Fruit fly (Drosophila melanogaster): ENCODE data around the gene Tango4.

The Tango4 gene

dm6 chrX:12006678-12007441 is 14.0 kb upstream of the Tango4 start, which contains the start of gene CG1806 (continued):
- TF ChIP-seq CG2678 (tag; optimal IDR thresholded peaks at IDR 0.05), result peak; percentile 6
- 0 out of 2 replicates have a peak, but pooled peaks have one; percentile 21 for TF ChIP-seq inv (GFP tag; IDR thresholded peaks at IDR 0.05; ENCODE audit: partially characterized antibody)
- peak; percentile 88 for TF ChIP-seq CG12769 (tag; optimal IDR thresholded peaks at IDR 0.05)
- TF ChIP-seq Drgx (GFP tag; IDR thresholded peaks at IDR 0.05), result peak; percentile 64
- peak; percentile 27 for TF ChIP-seq CG13287 (GFP tag; IDR thresholded peaks at IDR 0.05; ENCODE audit: partially characterized antibody)
- TF ChIP-seq nom (GFP tag; optimal IDR thresholded peaks at IDR 0.05), result peak; percentile 82
- TF ChIP-seq Hr39 (optimal IDR thresholded peaks at IDR 0.05), result no peak
- no peak for TF ChIP-seq gsb-n (tag; optimal IDR thresholded peaks at IDR 0.05)
- TF ChIP-seq Dll (GFP tag; IDR thresholded peaks at IDR 0.05; ENCODE audit: partially characterized antibody), result 0 out of 4 replicates have a peak, but pooled peaks have one; percentile 51
- no peak for TF ChIP-seq CG10366 (GFP tag; IDR thresholded peaks at IDR 0.05)
- TF ChIP-seq CG8359 (GFP tag; optimal IDR thresholded peaks at IDR 0.05; ENCODE audit: borderline replicate concordance), result no peak
- TF ChIP-seq pan (optimal IDR thresholded peaks at IDR 0.05), result no peak
- peak in 1 of 2 experiments; percentile 18 for TF ChIP-seq pan (GFP tag; optimal IDR thresholded peaks at IDR 0.05 in 1 of 2, IDR thresholded peaks at IDR 0.05 in 1 of 2)
- TF ChIP-seq mirr (GFP tag; optimal IDR thresholded peaks at IDR 0.05), result peak; percentile 8
- no peak for TF ChIP-seq scrt (GFP tag; optimal IDR thresholded peaks at IDR 0.05)
- peak; percentile 18 for TF ChIP-seq kni (GFP tag; optimal IDR thresholded peaks at IDR 0.05)
- TF ChIP-seq BEAF-32 (GFP tag; optimal IDR thresholded peaks at IDR 0.05), result no peak
- TF ChIP-seq Max (GFP tag; optimal IDR thresholded peaks at IDR 0.05), result no peak
- no peak for TF ChIP-seq da (GFP tag; optimal IDR thresholded peaks at IDR 0.05)
- no peak for TF ChIP-seq CG4360 (GFP tag; IDR thresholded peaks at IDR 0.05)
- TF ChIP-seq CG3847 (GFP tag; IDR thresholded peaks at IDR 0.05), result no peak
- TF ChIP-seq chinmo (GFP tag; IDR thresholded peaks at IDR 0.05; ENCODE audit: partially characterized antibody), result 0 out of 4 replicates have a peak, but pooled peaks have one; percentile 54
- no peak for TF ChIP-seq CG17802 (tag; optimal IDR thresholded peaks at IDR 0.05)
- TF ChIP-seq CG5245 (GFP tag; optimal IDR thresholded peaks at IDR 0.05), result no peak
- TF ChIP-seq B-H1 (GFP tag; IDR thresholded peaks at IDR 0.05), result no peak
- no peak for TF ChIP-seq Abd-B (GFP tag; optimal IDR thresholded peaks at IDR 0.05)
- TF ChIP-seq chm (GFP tag; IDR thresholded peaks at IDR 0.05), result peak; percentile 18; the same call in 1 of the 2 replicates
- no peak for TF ChIP-seq Optix (GFP tag; IDR thresholded peaks at IDR 0.05)
- no peak for TF ChIP-seq CG3281 (GFP tag; optimal IDR thresholded peaks at IDR 0.05)
- TF ChIP-seq CG10654 (GFP tag; optimal IDR thresholded peaks at IDR 0.05), result no peak
- no peak for TF ChIP-seq ewg (GFP tag; optimal IDR thresholded peaks at IDR 0.05)
- TF ChIP-seq wdn (GFP tag; IDR thresholded peaks at IDR 0.05), result peak; percentile 30; the same call in 1 of the 2 replicates
- 0 out of 2 replicates have a peak, but pooled peaks have one; percentile 33 for TF ChIP-seq sna (GFP tag; IDR thresholded peaks at IDR 0.05; ENCODE audit: partially characterized antibody)
- no peak for TF ChIP-seq Oli (tag; optimal IDR thresholded peaks at IDR 0.05)
- no peak for TF ChIP-seq Vsx1 (GFP tag; optimal IDR thresholded peaks at IDR 0.05)
- no peak for TF ChIP-seq TFAM (GFP tag; optimal IDR thresholded peaks at IDR 0.05)
- no peak for TF ChIP-seq Nf-YA (GFP tag; IDR thresholded peaks at IDR 0.05)
- TF ChIP-seq tll (GFP tag; optimal IDR thresholded peaks at IDR 0.05), result no peak
- TF ChIP-seq Blimp-1 (GFP tag; optimal IDR thresholded peaks at IDR 0.05), result no peak
- no peak for TF ChIP-seq MESR4 (GFP tag; optimal IDR thresholded peaks at IDR 0.05)
- no peak for TF ChIP-seq D (optimal IDR thresholded peaks at IDR 0.05)
- no peak for TF ChIP-seq D (GFP tag; optimal IDR thresholded peaks at IDR 0.05)
- no peak for TF ChIP-seq Myb (GFP tag; optimal IDR thresholded peaks at IDR 0.05)
- no peak for TF ChIP-seq MTF-1 (GFP tag; optimal IDR thresholded peaks at IDR 0.05; ENCODE audit: borderline replicate concordance)
- TF ChIP-seq Ada2b (GFP tag; IDR thresholded peaks at IDR 0.05), result no peak
- peak; percentile 85 for TF ChIP-seq Jarid2 (GFP tag; optimal IDR thresholded peaks at IDR 0.05)
- no peak for TF ChIP-seq pnt (GFP tag; optimal IDR thresholded peaks at IDR 0.05)
- TF ChIP-seq CG6689 (GFP tag; IDR thresholded peaks at IDR 0.05), result no peak

All from whole organism, embryonic.